Worm (Caenorhabditis elegans) whole organism, L1 larva: Measurements from ENCODE around the gene zmp-3.

Experiments
- alr-1 ChIP-seq: fragments of 200-800 bp; sonication (Bioruptor generic); optimal IDR thresholded peaks from 2 replicates; lab custom pipeline; 2018; ENCODE audit warnings: borderline replicate concordance, mild to moderate bottlenecking, missing genetic modification characterization, missing compliant biosample characterization
- fos-1 ChIP-seq: fragments of 150-350 bp; optimal IDR thresholded peaks from 2 replicates; lab custom pipeline; 2014; ENCODE audit warnings: missing biosample characterization, missing genetic modification characterization
- unc-130 ChIP-seq: fragments of 150-350 bp; optimal IDR thresholded peaks from 2 replicates; lab custom pipeline; 2017; ENCODE audit warnings: missing biosample characterization, missing genetic modification characterization, inconsistent platforms

DNA sequence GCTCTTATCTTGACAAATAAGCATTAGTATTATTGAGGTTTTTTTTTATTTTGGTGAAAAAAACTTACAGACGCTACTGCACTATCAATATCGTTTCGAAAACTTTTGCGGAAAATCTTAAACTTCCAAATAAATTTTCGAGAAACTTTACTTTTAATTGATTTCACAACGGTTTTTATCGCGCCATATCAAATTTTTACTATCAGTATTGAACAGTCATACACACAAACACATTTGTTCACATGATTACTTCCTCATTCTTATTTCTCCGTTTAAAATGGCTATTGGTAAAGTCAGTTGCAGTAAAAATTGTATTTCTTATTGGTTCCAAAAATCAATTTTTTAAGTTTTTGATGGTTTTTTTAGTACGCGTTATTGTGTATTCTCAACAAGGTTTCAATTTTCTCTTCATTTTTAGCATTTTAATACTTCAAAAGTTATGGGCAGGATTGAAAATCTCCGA, 13.2 kb downstream of the zmp-3 start, which contains the start of gene pals-32:
- TF ChIP-seq fos-1 (no peak), alr-1 (tag; lab: Kevin White, UChicago) (no peak), unc-130 (tag; lab: Kevin White, UChicago) (no peak)
